Fruit fly (Drosophila melanogaster) whole organism, wandering third instar larva: Measurements from ENCODE around the gene Obp28a.

Experiments used
- Dfd ChIP-seq: fragments of >200 bp; optimal IDR thresholded peaks from 2 replicates; lab custom pipeline; 2017; ENCODE audit warnings: missing biosample characterization, missing genetic modification characterization
- Hr78 ChIP-seq: fragments of >200 bp; optimal IDR thresholded peaks from 2 replicates; lab custom pipeline; 2017; ENCODE audit warnings: missing biosample characterization, missing genetic modification characterization

- no peak for TF ChIP-seq Dfd
- no peak for TF ChIP-seq Hr78
Observed at dm6 chr2L:7501743-7502142, 4.6 kb upstream of the Obp28a start.
